Worm (Caenorhabditis elegans): ENCODE measurements around the gene wdr-5.1.

- no peak for TF ChIP-seq nhr-77 (tag; optimal IDR thresholded peaks at IDR 0.05)
- no peak for TF ChIP-seq ama-1 (optimal IDR thresholded peaks at IDR 0.05)
- TF ChIP-seq R02D3.7 (tag; optimal IDR thresholded peaks at IDR 0.05), result no peak
- no peak for TF ChIP-seq nhr-25 (tag; optimal IDR thresholded peaks at IDR 0.05)
- no peak for TF ChIP-seq nhr-12 (tag; optimal IDR thresholded peaks at IDR 0.05)
Observed at ce11 chrIII:3729520-3729919, 24.4 kb downstream of the wdr-5.1 start, which contains the start of gene F34D10.9.

All from whole organism, L2 larva.